Fruit fly (Drosophila melanogaster) whole organism, embryonic: ENCODE data around the gene RhoGAP18B.
A peak's percentile ranks its signal among the peaks of the same experiment; 100 is the strongest.

Experiments used
- Atf6 ChIP-seq: fragments of 200-800 bp; sonication (Bioruptor generic); IDR thresholded peaks from 2 replicates; pipeline ENCODE4 v1.3.6; 2022; ENCODE audit warnings: missing biosample characterization, missing genetic modification characterization
- CG10462 ChIP-seq: fragments of 200-800 bp; sonication (Bioruptor generic); optimal IDR thresholded peaks from 2 replicates; lab custom pipeline; 2016; ENCODE audit warnings: missing biosample characterization, missing genetic modification characterization
- CG11093 ChIP-seq: fragments of 200-800 bp; sonication (Bioruptor generic); IDR thresholded peaks from 3 replicates; pipeline ENCODE4 v1.3.6; 2022; ENCODE audit warnings: missing biosample characterization, missing genetic modification characterization
- CG11695 ChIP-seq: fragments of 200-800 bp; sonication (Bioruptor generic); IDR thresholded peaks from 3 replicates; pipeline ENCODE4 v1.3.6; 2022; ENCODE audit warnings: missing biosample characterization, missing genetic modification characterization
- CG12236 ChIP-seq: fragments of 200-800 bp; sonication (Bioruptor generic); optimal IDR thresholded peaks from 2 replicates; lab custom pipeline; 2016; ENCODE audit warnings: missing biosample characterization, missing genetic modification characterization
- CG15601 ChIP-seq: fragments of 200-800 bp; sonication (Bioruptor generic); optimal IDR thresholded peaks from 3 replicates; lab custom pipeline; 2019; ENCODE audit warnings: missing biosample characterization, mild to moderate bottlenecking, missing genetic modification characterization, moderate library complexity
- CG17568 ChIP-seq: fragments of 200-800 bp; sonication (Bioruptor generic); optimal IDR thresholded peaks from 2 replicates; lab custom pipeline; 2018; ENCODE audit warnings: missing biosample characterization, mild to moderate bottlenecking, missing genetic modification characterization, moderate library complexity
- CG30431 ChIP-seq: fragments of 200-800 bp; sonication (Bioruptor generic); optimal IDR thresholded peaks from 2 replicates; lab custom pipeline; 2017; ENCODE audit warnings: missing biosample characterization, missing genetic modification characterization
- CG32532 ChIP-seq: fragments of 200-800 bp; sonication (Bioruptor generic); IDR thresholded peaks from 2 replicates; pipeline ENCODE4 v1.3.6; 2022; ENCODE audit warnings: missing biosample characterization, missing genetic modification characterization
- CG33557 ChIP-seq: fragments of 200-800 bp; sonication (Bioruptor generic); optimal IDR thresholded peaks from 2 replicates; lab custom pipeline; 2019; ENCODE audit warnings: missing biosample characterization, mild to moderate bottlenecking, missing genetic modification characterization, moderate library complexity
- CG34376 ChIP-seq: fragments of 200-800 bp; sonication (Bioruptor generic); optimal IDR thresholded peaks from 2 replicates; lab custom pipeline; 2018; ENCODE audit warnings: missing biosample characterization, mild to moderate bottlenecking, missing genetic modification characterization
- CG5953 ChIP-seq: fragments of 200-800 bp; sonication (Bioruptor generic); IDR thresholded peaks from 2 replicates; pipeline ENCODE4 v1.3.6; 2022; ENCODE audit warnings: missing biosample characterization, missing genetic modification characterization
- CG7928 ChIP-seq: fragments of 200-800 bp; sonication (Bioruptor generic); optimal IDR thresholded peaks from 2 replicates; lab custom pipeline; 2017; ENCODE audit warnings: missing biosample characterization, mild to moderate bottlenecking, missing genetic modification characterization
- CG8290 ChIP-seq, 3 experiments: fragments of 200-800 bp; sonication (Bioruptor generic); optimal IDR thresholded peaks; 2 replicates each; lab custom pipeline; 2016 to 2019; ENCODE audit warnings: missing biosample characterization in 3 of 3, missing genetic modification characterization in 3 of 3, mild to moderate bottlenecking in 2 of 3, moderate library complexity in 1 of 3
- Dp ChIP-seq: fragments of 200-800 bp; sonication (Bioruptor generic); optimal IDR thresholded peaks from 2 replicates; lab custom pipeline; 2018; ENCODE audit warnings: missing biosample characterization, mild to moderate bottlenecking, missing genetic modification characterization, moderate library complexity
- Drgx ChIP-seq: fragments of 200-800 bp; sonication (Bioruptor generic); IDR thresholded peaks from 2 replicates; pipeline ENCODE4 v1.3.6; 2022; ENCODE audit warnings: missing biosample characterization, missing genetic modification characterization
- Jarid2 ChIP-seq: fragments of 200-800 bp; sonication (Bioruptor generic); optimal IDR thresholded peaks from 3 replicates; lab custom pipeline; 2017; ENCODE audit warnings: mild to moderate bottlenecking, missing biosample characterization, missing genetic modification reagents, missing genetic modification characterization
- MTF-1 ChIP-seq: fragments of 200-800 bp; sonication (Bioruptor generic); optimal IDR thresholded peaks from 2 replicates; lab custom pipeline; 2018; ENCODE audit warnings: missing biosample characterization, mild to moderate bottlenecking, missing genetic modification characterization, borderline replicate concordance
- Max ChIP-seq: fragments of 200-800 bp; sonication (Bioruptor generic); optimal IDR thresholded peaks from 2 replicates; lab custom pipeline; 2016; ENCODE audit warnings: missing biosample characterization, mild to moderate bottlenecking, missing genetic modification characterization
- NC2α ChIP-seq: fragments of 200-800 bp; sonication (Bioruptor generic); optimal IDR thresholded peaks from 2 replicates; lab custom pipeline; 2016; ENCODE audit warnings: missing biosample characterization, missing genetic modification characterization
- Oaz ChIP-seq: fragments of 200-800 bp; sonication (Bioruptor generic); IDR thresholded peaks from 2 replicates; pipeline ENCODE4 v1.3.6; 2022; ENCODE audit warnings: missing biosample characterization, missing genetic modification characterization
- Scr ChIP-seq: fragments of 200-800 bp; sonication (Bioruptor generic); IDR thresholded peaks from 2 replicates; pipeline ENCODE4 v1.3.6; 2022; ENCODE audit warnings: missing biosample characterization, missing genetic modification characterization; ENCODE audit not compliant: partially characterized antibody
- Sox100B ChIP-seq: fragments of 200-800 bp; sonication (Bioruptor generic); optimal IDR thresholded peaks from 3 replicates; lab custom pipeline; 2018; ENCODE audit warnings: missing biosample characterization, mild to moderate bottlenecking, missing genetic modification characterization
- Trl ChIP-seq, 3 experiments: fragments of >200 bp in 2 of 3; fragments of 200-800 bp in 1 of 3; sonication (Bioruptor generic) in 1 of 3; optimal IDR thresholded peaks; 2 replicates in 1 of 3; 3 replicates in 2 of 3; lab custom pipeline; 2016 to 2017; ENCODE audit warnings: missing biosample characterization in 1 of 3, missing genetic modification characterization in 1 of 3
- cad ChIP-seq: fragments of >200 bp; optimal IDR thresholded peaks from 2 replicates; lab custom pipeline; 2017; ENCODE audit warnings: missing biosample characterization, missing genetic modification characterization
- caup ChIP-seq: fragments of 200-800 bp; sonication (Bioruptor generic); optimal IDR thresholded peaks from 3 replicates; lab custom pipeline; 2017; ENCODE audit warnings: missing biosample characterization, mild to moderate bottlenecking, missing genetic modification characterization, moderate library complexity; ENCODE audit not compliant: severe bottlenecking
- chinmo ChIP-seq: fragments of 200-800 bp; sonication (Bioruptor generic); IDR thresholded peaks from 4 replicates; pipeline ENCODE4 v1.3.6; 2022; ENCODE audit warnings: missing biosample characterization, missing genetic modification characterization; ENCODE audit not compliant: partially characterized antibody
- corto ChIP-seq: fragments of 200-800 bp; sonication (Bioruptor generic); optimal IDR thresholded peaks from 2 replicates; lab custom pipeline; 2016; ENCODE audit warnings: missing biosample characterization, mild to moderate bottlenecking, missing genetic modification characterization, moderate library complexity
- crc ChIP-seq: fragments of 200-800 bp; sonication (Bioruptor generic); optimal IDR thresholded peaks from 2 replicates; lab custom pipeline; 2016; ENCODE audit warnings: missing biosample characterization, missing genetic modification characterization
- disco-r ChIP-seq: fragments of 200-800 bp; sonication (Bioruptor generic); optimal IDR thresholded peaks from 2 replicates; lab custom pipeline; 2016; ENCODE audit warnings: missing biosample characterization, missing genetic modification characterization
- grn ChIP-seq: fragments of 200-800 bp; sonication (Bioruptor generic); optimal IDR thresholded peaks from 3 replicates; lab custom pipeline; 2017; ENCODE audit warnings: missing biosample characterization, missing genetic modification characterization
- h ChIP-seq: fragments of >200 bp; optimal IDR thresholded peaks from 2 replicates; lab custom pipeline; 2017
- ham ChIP-seq: fragments of 200-800 bp; sonication (Bioruptor generic); IDR thresholded peaks from 2 replicates; pipeline ENCODE4 v1.3.6; 2022; ENCODE audit warnings: missing biosample characterization, missing genetic modification characterization
- hbn ChIP-seq: fragments of 200-800 bp; sonication (Bioruptor generic); IDR thresholded peaks from 2 replicates; pipeline ENCODE4 v1.3.6; 2022; ENCODE audit warnings: missing biosample characterization, missing genetic modification characterization; ENCODE audit not compliant: partially characterized antibody
- inv ChIP-seq: fragments of 200-800 bp; sonication (Bioruptor generic); IDR thresholded peaks from 2 replicates; pipeline ENCODE4 v1.3.6; 2022; ENCODE audit warnings: missing biosample characterization, missing genetic modification characterization; ENCODE audit not compliant: partially characterized antibody
- klu ChIP-seq: fragments of 200-800 bp; sonication (Bioruptor generic); IDR thresholded peaks from 2 replicates; pipeline ENCODE4 v1.3.6; 2022; ENCODE audit warnings: missing biosample characterization, missing genetic modification characterization
- lov ChIP-seq, 2 experiments: fragments of 200-800 bp in 1 of 2; fragments of >200 bp in 1 of 2; sonication (Bioruptor generic) in 1 of 2; IDR thresholded peaks in 1 of 2; optimal IDR thresholded peaks in 1 of 2; 2 replicates in 1 of 2; 3 replicates in 1 of 2; pipeline versions ENCODE4 v1.3.6 to Lab custom; 2017 to 2022; ENCODE audit warnings: missing biosample characterization in 1 of 2, missing genetic modification characterization in 1 of 2
- oc ChIP-seq: fragments of 200-800 bp; sonication (Bioruptor generic); optimal IDR thresholded peaks from 2 replicates; lab custom pipeline; 2018; ENCODE audit warnings: missing biosample characterization, mild to moderate bottlenecking, missing genetic modification characterization, moderate library complexity
- prd ChIP-seq, 3 experiments: fragments of >200 bp in 2 of 3; fragments of 200-800 bp in 1 of 3; sonication (Bioruptor generic) in 1 of 3; optimal IDR thresholded peaks in 2 of 3; IDR thresholded peaks in 1 of 3; 2 replicates in 2 of 3; 3 replicates in 1 of 3; pipeline versions ENCODE4 v1.3.6 to Lab custom; 2017 to 2022; ENCODE audit warnings: missing biosample characterization in 1 of 3, missing genetic modification characterization in 1 of 3
- pum ChIP-seq: fragments of 200-800 bp; sonication (Bioruptor generic); optimal IDR thresholded peaks from 2 replicates; lab custom pipeline; 2016; ENCODE audit warnings: missing biosample characterization, missing genetic modification characterization
- slou ChIP-seq: fragments of 200-800 bp; sonication (Bioruptor generic); optimal IDR thresholded peaks from 3 replicates; lab custom pipeline; 2016; ENCODE audit warnings: missing biosample characterization, missing genetic modification characterization
- slp2 ChIP-seq: fragments of 200-800 bp; sonication (Bioruptor generic); optimal IDR thresholded peaks from 2 replicates; lab custom pipeline; 2016; ENCODE audit warnings: missing biosample characterization, missing genetic modification characterization
- tap ChIP-seq: fragments of 200-800 bp; optimal IDR thresholded peaks from 3 replicates; lab custom pipeline; 2019; ENCODE audit warnings: missing biosample characterization, mild to moderate bottlenecking, missing genetic modification characterization, moderate library complexity
- ttk ChIP-seq: fragments of 200-800 bp; sonication (Bioruptor generic); IDR thresholded peaks from 2 replicates; pipeline ENCODE4 v2.1.2; 2022; ENCODE audit warnings: missing biosample characterization, missing genetic modification characterization
- unpg ChIP-seq: fragments of 200-800 bp; sonication (Bioruptor generic); optimal IDR thresholded peaks from 3 replicates; lab custom pipeline; 2018; ENCODE audit warnings: missing biosample characterization, mild to moderate bottlenecking, missing genetic modification characterization, moderate library complexity
- usp ChIP-seq: fragments of >200 bp; optimal IDR thresholded peaks from 2 replicates; lab custom pipeline; 2017; ENCODE audit warnings: missing biosample characterization, missing genetic modification characterization
- yki ChIP-seq: fragments of >200 bp; optimal IDR thresholded peaks from 3 replicates; lab custom pipeline; 2018
- zen2 ChIP-seq: fragments of 200-800 bp; sonication (Bioruptor generic); IDR thresholded peaks from 3 replicates; pipeline ENCODE4 v1.3.6; 2022; ENCODE audit warnings: missing biosample characterization, missing genetic modification characterization; ENCODE audit not compliant: partially characterized antibody
- zfh2 ChIP-seq: fragments of 200-800 bp; sonication (Bioruptor generic); optimal IDR thresholded peaks from 2 replicates; lab custom pipeline; 2016; ENCODE audit warnings: missing biosample characterization, missing genetic modification characterization

Gene RhoGAP18B

dm6 chrX:19154998-19155397 is 11.9 kb downstream of the RhoGAP18B start (continued):
- TF ChIP-seq CG30431 (GFP tag; lab: Kevin White, UChicago) (peak; percentile 82), Jarid2 (GFP tag; lab: Kevin White, UChicago) (peak; percentile 45), Scr (GFP tag; lab: Robert Waterston, UW) (no peak), tap (tag; lab: Kevin White, UChicago) (peak; percentile 76), CG17568 (peak; percentile 75), CG32532 (GFP tag; lab: Robert Waterston, UW) (peak; percentile 58; the same call in 1 of the 2 replicates), CG11695 (peak; percentile 69; the same call in 2 of the 3 replicates), MTF-1 (GFP tag; lab: Kevin White, UChicago) (peak; percentile 75), ttk (GFP tag; lab: Robert Waterston, UW) (peak; percentile 84), Atf6 (GFP tag; lab: Robert Waterston, UW) (peak; percentile 56; the same call in 1 of the 2 replicates), ham (GFP tag; lab: Robert Waterston, UW) (no peak), yki (lab: Kevin White, UChicago) (no peak), Sox100B (GFP tag; lab: Kevin White, UChicago) (peak; percentile 75), chinmo (GFP tag; lab: Robert Waterston, UW) (no peak), CG8290 (GFP tag; optimal IDR thresholded peaks at IDR 0.05; lab: Kevin White, UChicago) (peak; percentile 81), CG8290 (tag; optimal IDR thresholded peaks at IDR 0.05; lab: Kevin White, UChicago) (peak; percentile 47 to 71), hbn (no peak), klu (GFP tag; lab: Robert Waterston, UW) (peak; percentile 27; the same call in 1 of the 2 replicates), CG12236 (GFP tag; lab: Kevin White, UChicago) (peak; percentile 86), lov (optimal IDR thresholded peaks at IDR 0.05; lab: Kevin White, UChicago) (no peak), lov (GFP tag; IDR thresholded peaks at IDR 0.05; lab: Robert Waterston, UW) (peak; percentile 92), zfh2 (GFP tag; lab: Kevin White, UChicago) (no peak), CG10462 (peak; percentile 72), slp2 (GFP tag; lab: Kevin White, UChicago) (peak; percentile 84), CG11093 (GFP tag; lab: Robert Waterston, UW) (peak; percentile 78), disco-r (GFP tag; lab: Kevin White, UChicago) (peak; percentile 55), CG7928 (GFP tag; lab: Kevin White, UChicago) (no peak), zen2 (GFP tag; lab: Robert Waterston, UW) (no peak), Oaz (GFP tag; lab: Robert Waterston, UW) (no peak), h (no peak), Max (GFP tag; lab: Kevin White, UChicago) (peak; percentile 71), NC2α (GFP tag; lab: Kevin White, UChicago) (peak; percentile 84), Drgx (GFP tag; lab: Robert Waterston, UW) (peak; percentile 93), slou (GFP tag; lab: Kevin White, UChicago) (peak; percentile 65), oc (peak; percentile 93), CG15601 (tag; lab: Kevin White, UChicago) (peak; percentile 90), caup (GFP tag; lab: Kevin White, UChicago) (peak; percentile 49), prd (optimal IDR thresholded peaks at IDR 0.05; lab: Kevin White, UChicago) (no peak), prd (GFP tag; IDR thresholded peaks at IDR 0.05; lab: Robert Waterston, UW) (peak; percentile 93), corto (GFP tag; lab: Kevin White, UChicago) (peak; percentile 82), Trl (optimal IDR thresholded peaks at IDR 0.05; lab: Kevin White, UChicago) (peak in 1 of 2 experiments; percentile 23), Trl (GFP tag; optimal IDR thresholded peaks at IDR 0.05; lab: Kevin White, UChicago) (peak; percentile 79), CG5953 (GFP tag; lab: Robert Waterston, UW) (peak; percentile 81), Dp (no peak), pum (GFP tag; lab: Kevin White, UChicago) (peak; percentile 87), crc (GFP tag; lab: Kevin White, UChicago) (peak; percentile 72), cad (no peak), CG33557 (GFP tag; lab: Kevin White, UChicago) (peak; percentile 93), usp (GFP tag; lab: Kevin White, UChicago) (no peak), grn (GFP tag; lab: Kevin White, UChicago) (peak; percentile 35), CG34376 (GFP tag; lab: Kevin White, UChicago) (no peak), unpg (GFP tag; lab: Kevin White, UChicago) (peak; percentile 90), inv (GFP tag; lab: Robert Waterston, UW) (no peak)
